Worm (Caenorhabditis elegans): Measurements from ENCODE around the gene F53A2.11.

DNA sequence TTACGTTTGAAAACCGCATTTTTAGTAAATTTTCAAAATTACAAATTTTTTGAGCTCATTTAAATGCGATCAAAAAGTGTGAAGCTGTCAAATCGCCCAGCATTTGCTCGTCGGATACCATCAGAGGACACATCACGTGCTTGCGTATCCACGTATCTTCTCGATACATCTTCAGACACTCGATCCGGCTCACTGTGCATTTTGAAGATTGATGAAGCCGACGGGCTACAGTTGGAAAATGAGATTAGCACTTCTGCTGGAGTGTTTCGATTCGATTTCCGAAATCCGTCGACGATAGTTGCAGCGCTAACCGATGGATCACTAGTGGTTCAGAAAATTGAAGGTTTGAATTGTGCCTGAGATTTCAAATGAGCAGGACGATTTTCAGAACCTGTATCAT, 7.4 kb downstream of the F53A2.11 start, which contains the start of gene dph-7:
- no peak for TF ChIP-seq pha-2 (tag; optimal IDR thresholded peaks at IDR 0.05)
- TF ChIP-seq ceh-22 (tag; optimal IDR thresholded peaks at IDR 0.05) = no peak
- no peak for TF ChIP-seq Y22D7AL.16 (tag; optimal IDR thresholded peaks at IDR 0.05)
- TF ChIP-seq nhr-11 (tag; optimal IDR thresholded peaks at IDR 0.05) = no peak
- TF ChIP-seq pros-1 (tag; optimal IDR thresholded peaks at IDR 0.05) = no peak
- no peak for TF ChIP-seq tbx-2 (tag; optimal IDR thresholded peaks at IDR 0.05)
- TF ChIP-seq K09A11.1 (tag; optimal IDR thresholded peaks at IDR 0.05; ENCODE audit: insufficient read depth) = no peak
- TF ChIP-seq C38D4.7 (GFP tag; optimal IDR thresholded peaks at IDR 0.05) = no peak
